Fruit fly (Drosophila melanogaster): ENCODE measurements around the gene CG4842.

The CG4842 gene

DNA sequence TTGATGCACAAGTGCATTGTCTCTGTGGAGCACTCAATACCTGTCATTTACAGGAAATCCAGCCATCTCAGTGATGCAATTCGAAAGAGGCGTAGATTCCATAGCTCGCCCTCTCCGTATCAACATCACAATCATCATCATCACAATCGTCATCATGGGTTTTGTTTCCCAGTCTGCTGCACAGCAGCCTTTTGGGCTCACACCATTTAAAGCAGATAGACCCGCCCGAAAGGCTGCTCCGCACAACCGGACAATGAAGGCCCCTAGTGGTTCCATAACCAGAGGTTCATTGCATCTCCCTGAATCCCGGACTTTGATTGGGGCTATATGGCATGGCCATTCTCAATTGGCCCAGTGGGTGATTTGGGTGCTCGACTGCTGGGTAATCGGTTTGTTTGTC, 33.3 kb upstream of the CG4842 start (continued):
- TF ChIP-seq az2 (GFP tag; optimal IDR thresholded peaks at IDR 0.05) (no peak), zen2 (GFP tag; IDR thresholded peaks at IDR 0.05; ENCODE audit: partially characterized antibody) (0 out of 3 replicates have a peak, but pooled peaks have one; percentile 13), jing (GFP tag; optimal IDR thresholded peaks at IDR 0.05) (no peak), dan (GFP tag; IDR thresholded peaks at IDR 0.05) (no peak), CG6854 (GFP tag; optimal IDR thresholded peaks at IDR 0.05) (no peak), CG7556 (GFP tag; optimal IDR thresholded peaks at IDR 0.05) (no peak), CG8944 (GFP tag; optimal IDR thresholded peaks at IDR 0.05) (no peak), crol (GFP tag; IDR thresholded peaks at IDR 0.05) (no peak), stc (GFP tag; IDR thresholded peaks at IDR 0.05) (no peak), trh (GFP tag; optimal IDR thresholded peaks at IDR 0.05) (no peak), CG12104 (GFP tag; optimal IDR thresholded peaks at IDR 0.05) (no peak), sug (tag; optimal IDR thresholded peaks at IDR 0.05) (no peak)

DNA sequence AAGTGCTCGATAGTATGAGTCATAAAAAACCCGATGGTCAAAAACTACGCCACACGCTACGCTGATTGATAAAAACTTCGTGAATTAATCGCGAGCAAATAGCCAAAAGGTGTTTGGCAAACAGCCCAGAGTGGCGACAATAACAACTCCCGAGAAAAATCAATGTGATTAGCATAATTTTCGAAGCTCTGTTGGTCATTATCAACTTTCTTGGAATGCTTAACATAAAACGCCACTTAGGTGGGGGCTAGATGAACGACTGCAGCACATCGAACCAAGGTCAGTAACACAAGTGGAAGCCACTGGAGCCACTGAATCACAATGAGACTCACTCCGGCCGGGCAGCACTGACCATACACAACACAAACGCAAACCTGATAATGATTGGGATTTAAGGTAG, 30.4 kb upstream of the CG4842 start:
- TF ChIP-seq pros (GFP tag; optimal IDR thresholded peaks at IDR 0.05) (peak; percentile 62), onecut (GFP tag; IDR thresholded peaks at IDR 0.05) (peak; percentile 61), ftz-f1 (GFP tag; optimal IDR thresholded peaks at IDR 0.05) (peak; percentile 48), Blimp-1 (GFP tag; optimal IDR thresholded peaks at IDR 0.05) (peak; percentile 63), sd (tag; optimal IDR thresholded peaks at IDR 0.05) (peak; percentile 66), vvl (GFP tag; IDR thresholded peaks at IDR 0.05) (peak; percentile 83), Hand (GFP tag; optimal IDR thresholded peaks at IDR 0.05) (no peak), oc (tag; optimal IDR thresholded peaks at IDR 0.05) (peak; percentile 47), hkb (optimal IDR thresholded peaks at IDR 0.05) (no peak), hkb (GFP tag; IDR thresholded peaks at IDR 0.05) (no peak), CG12659 (GFP tag; optimal IDR thresholded peaks at IDR 0.05) (no peak), CG32532 (GFP tag; IDR thresholded peaks at IDR 0.05) (0 out of 2 replicates have a peak, but pooled peaks have one; percentile 10), en (GFP tag; optimal IDR thresholded peaks at IDR 0.05) (no peak), CG4730 (GFP tag; IDR thresholded peaks at IDR 0.05) (no peak), CG43689 (GFP tag; IDR thresholded peaks at IDR 0.05) (0 out of 2 replicates have a peak, but pooled peaks have one; percentile 10), Med (GFP tag) (peak; percentile 20), CG13287 (GFP tag; IDR thresholded peaks at IDR 0.05; ENCODE audit: partially characterized antibody) (no peak), Awh (GFP tag; IDR thresholded peaks at IDR 0.05) (peak; percentile 47), Ets65A (GFP tag) (peak; percentile 2), Hr78 (GFP tag; optimal IDR thresholded peaks at IDR 0.05) (no peak), CG12769 (tag; optimal IDR thresholded peaks at IDR 0.05) (peak; percentile 68), chinmo (GFP tag; IDR thresholded peaks at IDR 0.05; ENCODE audit: partially characterized antibody) (peak; percentile 71; the same call in 1 of the 4 replicates), ab (GFP tag; optimal IDR thresholded peaks at IDR 0.05) (no peak), CG6175 (GFP tag; IDR thresholded peaks at IDR 0.05) (0 out of 3 replicates have a peak, but pooled peaks have one; percentile 25)

DNA sequence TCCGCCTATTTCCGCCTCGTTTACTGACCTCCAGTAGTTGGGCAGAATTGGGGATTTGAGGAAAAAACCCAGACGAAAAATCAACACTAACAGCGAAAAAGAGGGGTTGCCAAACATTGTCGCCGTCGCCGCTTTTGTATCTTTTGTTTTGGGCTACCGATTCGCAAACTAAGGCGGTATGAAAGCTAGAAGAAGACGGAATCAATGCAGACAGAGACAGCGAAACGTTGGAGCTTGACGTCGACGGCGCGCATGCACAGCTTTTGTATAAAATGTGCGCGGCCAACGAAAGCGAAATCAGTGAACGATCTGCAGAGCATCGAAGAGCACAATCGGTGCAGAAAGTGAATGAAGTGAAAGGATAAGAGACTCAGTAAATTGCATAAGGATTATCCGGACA, 29.5 kb upstream of the CG4842 start, which contains the start of gene CG4998:
Gene CG4998 (plus strand): TSS at position 301 of the 400 bp plus-strand sequence.
- TF ChIP-seq Blimp-1 (GFP tag; optimal IDR thresholded peaks at IDR 0.05): peak; percentile 8
- no peak for TF ChIP-seq pan (optimal IDR thresholded peaks at IDR 0.05)
- TF ChIP-seq pan (GFP tag; optimal IDR thresholded peaks at IDR 0.05 in 1 of 2, IDR thresholded peaks at IDR 0.05 in 1 of 2): peak in 1 of 2 experiments; percentile 14
- TF ChIP-seq CG12769 (tag; optimal IDR thresholded peaks at IDR 0.05): peak; percentile 8
- TF ChIP-seq dysf (GFP tag; IDR thresholded peaks at IDR 0.05): no peak
- no peak for TF ChIP-seq Ravus (GFP tag; IDR thresholded peaks at IDR 0.05)

Measured in whole organism, embryonic.